Fruit fly (Drosophila melanogaster) whole organism, embryonic: Measurements from ENCODE around the gene Rab9Db.

Experiments used
- CG10431 ChIP-seq: fragments of 200-800 bp; sonication (Bioruptor generic); optimal IDR thresholded peaks from 3 replicates; lab custom pipeline; 2018; ENCODE audit warnings: missing biosample characterization, mild to moderate bottlenecking, missing genetic modification characterization
- CG12236 ChIP-seq: fragments of 200-800 bp; sonication (Bioruptor generic); optimal IDR thresholded peaks from 2 replicates; lab custom pipeline; 2016; ENCODE audit warnings: missing biosample characterization, missing genetic modification characterization
- CG15269 ChIP-seq: fragments of 200-800 bp; sonication (Bioruptor generic); optimal IDR thresholded peaks from 2 replicates; lab custom pipeline; 2018; ENCODE audit warnings: missing biosample characterization, mild to moderate bottlenecking, missing genetic modification characterization, moderate library complexity
- CG16779 ChIP-seq: fragments of 200-800 bp; sonication (Bioruptor generic); IDR thresholded peaks from 2 replicates; pipeline ENCODE4 v1.3.6; 2022; ENCODE audit warnings: missing biosample characterization, missing genetic modification characterization
- CG1792 ChIP-seq: fragments of 200-800 bp; sonication (Bioruptor generic); optimal IDR thresholded peaks from 2 replicates; lab custom pipeline; 2016; ENCODE audit warnings: missing biosample characterization, missing genetic modification characterization
- CG1832 ChIP-seq: fragments of 200-800 bp; sonication (Bioruptor generic); optimal IDR thresholded peaks from 2 replicates; lab custom pipeline; 2017; ENCODE audit warnings: missing biosample characterization, mild to moderate bottlenecking, missing genetic modification characterization, inconsistent platforms
- CG18599 ChIP-seq: fragments of 200-800 bp; sonication (Bioruptor generic); optimal IDR thresholded peaks from 3 replicates; lab custom pipeline; 2017; ENCODE audit warnings: missing biosample characterization, missing genetic modification characterization, mild to moderate bottlenecking, moderate library complexity, missing genetic modification reagents
- CG18764 ChIP-seq: fragments of 200-800 bp; sonication (Bioruptor generic); optimal IDR thresholded peaks from 3 replicates; lab custom pipeline; 2016; ENCODE audit warnings: missing biosample characterization, missing genetic modification characterization
- CG2116 ChIP-seq: fragments of 200-800 bp; sonication (Bioruptor generic); optimal IDR thresholded peaks from 3 replicates; lab custom pipeline; 2018; ENCODE audit warnings: missing biosample characterization, mild to moderate bottlenecking, missing genetic modification characterization
- CG2678 ChIP-seq: fragments of 200-800 bp; sonication (Bioruptor generic); optimal IDR thresholded peaks from 3 replicates; lab custom pipeline; 2019; ENCODE audit warnings: missing biosample characterization, mild to moderate bottlenecking, missing genetic modification characterization, moderate library complexity
- CG2712 ChIP-seq: fragments of 200-800 bp; optimal IDR thresholded peaks from 3 replicates; lab custom pipeline; 2019; ENCODE audit warnings: missing biosample characterization, mild to moderate bottlenecking, missing genetic modification characterization, moderate library complexity
- CG4820 ChIP-seq: fragments of 200-800 bp; sonication (Bioruptor generic); optimal IDR thresholded peaks from 3 replicates; lab custom pipeline; 2016; ENCODE audit warnings: missing biosample characterization, missing genetic modification characterization
- CG7963 ChIP-seq: fragments of 200-800 bp; sonication (Bioruptor generic); IDR thresholded peaks from 3 replicates; pipeline ENCODE4 v1.3.6; 2022; ENCODE audit warnings: missing biosample characterization, missing genetic modification characterization; ENCODE audit not compliant: partially characterized antibody
- CG8765 ChIP-seq: fragments of 200-800 bp; sonication (Bioruptor generic); IDR thresholded peaks from 2 replicates; pipeline ENCODE4 v1.3.6; 2022; ENCODE audit warnings: missing biosample characterization, missing genetic modification characterization
- CG8944 ChIP-seq: fragments of 200-800 bp; sonication (Bioruptor generic); optimal IDR thresholded peaks from 3 replicates; lab custom pipeline; 2016; ENCODE audit warnings: missing biosample characterization, missing genetic modification characterization
- CG9609 ChIP-seq: fragments of 200-800 bp; sonication (Bioruptor generic); optimal IDR thresholded peaks from 3 replicates; lab custom pipeline; 2016; ENCODE audit warnings: missing biosample characterization, missing genetic modification characterization
- Chrac-16 ChIP-seq: fragments of 200-800 bp; sonication (Bioruptor generic); optimal IDR thresholded peaks from 3 replicates; lab custom pipeline; 2016; ENCODE audit warnings: missing biosample characterization, missing genetic modification characterization
- D19A ChIP-seq: fragments of 200-800 bp; optimal IDR thresholded peaks from 3 replicates; lab custom pipeline; 2019; ENCODE audit warnings: missing biosample characterization, mild to moderate bottlenecking, missing genetic modification characterization, moderate library complexity
- HLHmδ ChIP-seq: fragments of 200-800 bp; sonication (Bioruptor generic); optimal IDR thresholded peaks from 2 replicates; lab custom pipeline; 2018; ENCODE audit warnings: missing biosample characterization, mild to moderate bottlenecking, missing genetic modification characterization, moderate library complexity
- HmgZ ChIP-seq: fragments of 200-800 bp; sonication (Bioruptor generic); optimal IDR thresholded peaks from 2 replicates; lab custom pipeline; 2018; ENCODE audit warnings: missing biosample characterization, mild to moderate bottlenecking, missing genetic modification characterization
- Kr ChIP-seq: fragments of 200-800 bp; sonication (Bioruptor generic); optimal IDR thresholded peaks from 2 replicates; lab custom pipeline; 2017; ENCODE audit warnings: missing biosample characterization, mild to moderate bottlenecking, missing genetic modification characterization
- Mad ChIP-seq: fragments of 200-800 bp; sonication (Bioruptor generic); optimal IDR thresholded peaks from 2 replicates; lab custom pipeline; 2016; ENCODE audit warnings: missing biosample characterization, missing genetic modification characterization
- Mrtf ChIP-seq: fragments of 200-800 bp; sonication (Bioruptor generic); IDR thresholded peaks from 3 replicates; pipeline ENCODE4 v1.3.6; 2022; ENCODE audit warnings: missing biosample characterization, missing genetic modification characterization
- NFAT ChIP-seq: fragments of 200-800 bp; sonication (Bioruptor generic); IDR thresholded peaks from 2 replicates; pipeline ENCODE4 v1.3.6; 2022; ENCODE audit warnings: missing biosample characterization, missing genetic modification characterization
- Nf-YA ChIP-seq: fragments of 200-800 bp; sonication (Bioruptor generic); IDR thresholded peaks from 2 replicates; pipeline ENCODE4 v1.3.6; 2022; ENCODE audit warnings: missing biosample characterization, missing genetic modification characterization
- Taf1 ChIP-seq: fragments of 200-800 bp; sonication (Bioruptor generic); IDR thresholded peaks from 2 replicates; pipeline ENCODE4 v1.3.6; 2022; ENCODE audit warnings: missing biosample characterization, missing genetic modification characterization
- Vsx1 ChIP-seq: fragments of 200-800 bp; sonication (Bioruptor generic); optimal IDR thresholded peaks from 2 replicates; lab custom pipeline; 2017; ENCODE audit warnings: missing biosample characterization, mild to moderate bottlenecking, missing genetic modification characterization, missing genetic modification reagents
- ara ChIP-seq: fragments of 200-800 bp; sonication (Bioruptor generic); IDR thresholded peaks from 2 replicates; pipeline ENCODE4 v1.3.6; 2022; ENCODE audit warnings: missing biosample characterization, missing genetic modification characterization
- ato ChIP-seq: fragments of 200-800 bp; sonication (Bioruptor generic); IDR thresholded peaks from 2 replicates; pipeline ENCODE4 v1.3.6; 2022; ENCODE audit warnings: missing biosample characterization, missing genetic modification characterization; ENCODE audit not compliant: partially characterized antibody
- cas ChIP-seq: fragments of 200-800 bp; sonication (Bioruptor generic); IDR thresholded peaks from 2 replicates; pipeline ENCODE4 v1.3.6; 2022; ENCODE audit warnings: missing biosample characterization, missing genetic modification characterization
- chinmo ChIP-seq: fragments of 200-800 bp; sonication (Bioruptor generic); IDR thresholded peaks from 4 replicates; pipeline ENCODE4 v1.3.6; 2022; ENCODE audit warnings: missing biosample characterization, missing genetic modification characterization; ENCODE audit not compliant: partially characterized antibody
- da ChIP-seq: fragments of 200-800 bp; sonication (Bioruptor generic); optimal IDR thresholded peaks from 2 replicates; lab custom pipeline; 2016; ENCODE audit warnings: missing biosample characterization, missing genetic modification characterization
- esg ChIP-seq: fragments of 200-800 bp; sonication (Bioruptor generic); conservative IDR thresholded peaks from 2 replicates; pipeline ENCODE4 v1.3.6; 2022; ENCODE audit warnings: missing biosample characterization, missing genetic modification characterization
- gcm ChIP-seq: fragments of 200-800 bp; sonication (Bioruptor generic); optimal IDR thresholded peaks from 2 replicates; lab custom pipeline; 2019; ENCODE audit warnings: missing biosample characterization, mild to moderate bottlenecking, missing genetic modification characterization, moderate library complexity
- luna ChIP-seq: fragments of 200-800 bp; sonication (Bioruptor generic); optimal IDR thresholded peaks from 2 replicates; lab custom pipeline; 2016; ENCODE audit warnings: missing biosample characterization, missing genetic modification characterization
- maf-S ChIP-seq: fragments of 200-800 bp; sonication (Bioruptor generic); optimal IDR thresholded peaks from 2 replicates; lab custom pipeline; 2016; ENCODE audit warnings: missing biosample characterization, missing genetic modification characterization
- nau ChIP-seq: fragments of 200-800 bp; sonication (Bioruptor generic); optimal IDR thresholded peaks from 3 replicates; lab custom pipeline; 2017; ENCODE audit warnings: missing biosample characterization, mild to moderate bottlenecking, missing genetic modification characterization, missing genetic modification reagents
- nerfin-1 ChIP-seq: fragments of 200-800 bp; sonication (Bioruptor generic); optimal IDR thresholded peaks from 3 replicates; lab custom pipeline; 2019; ENCODE audit warnings: missing biosample characterization, mild to moderate bottlenecking, missing genetic modification characterization, moderate library complexity
- pb ChIP-seq: fragments of 200-800 bp; sonication (Bioruptor generic); optimal IDR thresholded peaks from 3 replicates; lab custom pipeline; 2016; ENCODE audit warnings: missing biosample characterization, missing genetic modification characterization
- peb ChIP-seq: fragments of 200-800 bp; sonication (Bioruptor generic); IDR thresholded peaks from 2 replicates; pipeline ENCODE4 v1.3.6; 2022; ENCODE audit warnings: missing biosample characterization, missing genetic modification characterization
- pfk ChIP-seq: fragments of 200-800 bp; sonication (Bioruptor generic); optimal IDR thresholded peaks from 2 replicates; lab custom pipeline; 2018; ENCODE audit warnings: missing biosample characterization, mild to moderate bottlenecking, missing genetic modification characterization, moderate library complexity
- pho ChIP-seq: fragments of 200-800 bp; sonication (Bioruptor generic); optimal IDR thresholded peaks from 2 replicates; lab custom pipeline; 2016; ENCODE audit warnings: missing biosample characterization, missing genetic modification characterization
- pros ChIP-seq: fragments of 200-800 bp; sonication (Bioruptor generic); optimal IDR thresholded peaks from 3 replicates; lab custom pipeline; 2019; ENCODE audit warnings: missing biosample characterization, mild to moderate bottlenecking, missing genetic modification characterization, moderate library complexity
- repo ChIP-seq: fragments of 200-800 bp; sonication (Bioruptor generic); optimal IDR thresholded peaks from 2 replicates; lab custom pipeline; 2016; ENCODE audit warnings: missing biosample characterization, missing genetic modification characterization
- salm ChIP-seq: fragments of 200-800 bp; sonication (Bioruptor generic); optimal IDR thresholded peaks from 2 replicates; lab custom pipeline; 2018; ENCODE audit warnings: missing biosample characterization, mild to moderate bottlenecking, missing genetic modification characterization
- slbo ChIP-seq: fragments of 200-800 bp; sonication (Bioruptor generic); IDR thresholded peaks from 2 replicates; pipeline ENCODE4 v1.3.6; 2022; ENCODE audit warnings: missing biosample characterization, missing genetic modification characterization
- slou ChIP-seq: fragments of 200-800 bp; sonication (Bioruptor generic); optimal IDR thresholded peaks from 3 replicates; lab custom pipeline; 2016; ENCODE audit warnings: missing biosample characterization, missing genetic modification characterization
- ssp ChIP-seq: fragments of 200-800 bp; sonication (Bioruptor generic); IDR thresholded peaks from 2 replicates; pipeline ENCODE4 v1.3.6; 2022; ENCODE audit warnings: missing biosample characterization, missing genetic modification characterization
- zen2 ChIP-seq: fragments of 200-800 bp; sonication (Bioruptor generic); IDR thresholded peaks from 3 replicates; pipeline ENCODE4 v1.3.6; 2022; ENCODE audit warnings: missing biosample characterization, missing genetic modification characterization; ENCODE audit not compliant: partially characterized antibody
- zfh2 ChIP-seq: fragments of 200-800 bp; sonication (Bioruptor generic); optimal IDR thresholded peaks from 2 replicates; lab custom pipeline; 2016; ENCODE audit warnings: missing biosample characterization, missing genetic modification characterization

Rab9Db gene

DNA sequence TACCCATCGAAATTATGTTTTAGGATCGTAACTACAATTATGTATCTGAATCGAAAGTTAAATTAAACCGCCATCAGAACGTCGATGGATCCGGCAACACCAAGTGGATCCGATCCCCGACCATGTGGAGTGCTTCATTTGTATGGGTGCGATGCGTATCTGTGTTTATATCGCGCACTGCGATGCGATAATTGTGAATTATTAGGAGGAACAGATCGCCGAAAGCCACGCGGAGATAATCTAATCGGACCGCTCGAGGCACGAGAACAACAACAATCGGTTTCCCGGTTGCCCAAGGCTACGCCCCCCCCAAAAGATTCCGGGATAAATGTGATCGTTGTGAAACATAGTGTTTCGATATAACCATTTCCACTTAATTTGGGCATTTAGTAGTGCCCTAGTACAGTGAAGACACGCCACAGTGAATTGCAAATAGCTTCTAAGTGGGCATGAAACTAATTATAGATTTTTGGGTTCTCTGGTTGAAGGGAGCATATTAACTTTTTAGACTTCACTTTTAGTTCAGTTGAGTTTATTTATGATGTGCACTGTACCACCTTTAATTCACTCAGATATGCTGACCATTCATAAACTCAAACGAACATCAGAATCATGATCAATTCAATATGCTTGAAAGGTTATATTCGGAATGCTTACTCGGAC lies 22.6 kb downstream of the Rab9Db start (continued):
- TF ChIP-seq zfh2: peak; percentile 21
- TF ChIP-seq CG7963 (GFP tag; lab: Robert Waterston, UW): no peak
- 0 out of 2 replicates have a peak, but pooled peaks have one; percentile 23 for TF ChIP-seq Nf-YA (GFP tag; lab: Robert Waterston, UW)
- no peak for TF ChIP-seq Vsx1 (GFP tag; lab: Kevin White, UChicago)
- peak; percentile 70 for TF ChIP-seq NFAT (GFP tag; lab: Robert Waterston, UW)
- TF ChIP-seq Kr (GFP tag; lab: Kevin White, UChicago): no peak
- TF ChIP-seq ssp (GFP tag; lab: Robert Waterston, UW): peak; percentile 43; the same call in 1 of the 2 replicates
- TF ChIP-seq CG12236: no peak
- TF ChIP-seq pb: no peak
- TF ChIP-seq repo: no peak
- no peak for TF ChIP-seq luna (GFP tag; lab: Kevin White, UChicago)
- peak; percentile 41 for TF ChIP-seq CG4820
- no peak for TF ChIP-seq pros (GFP tag; lab: Kevin White, UChicago)
- TF ChIP-seq CG2678 (tag; lab: Kevin White, UChicago): peak; percentile 61
- TF ChIP-seq CG18599: peak; percentile 39
- no peak for TF ChIP-seq CG2116 (GFP tag; lab: Kevin White, UChicago)
- peak; percentile 27 for TF ChIP-seq Chrac-16 (GFP tag; lab: Kevin White, UChicago)
- no peak for TF ChIP-seq CG18764 (GFP tag; lab: Kevin White, UChicago)
- TF ChIP-seq nau: no peak
- 0 out of 4 replicates have a peak, but pooled peaks have one; percentile 13 for TF ChIP-seq chinmo (GFP tag; lab: Robert Waterston, UW)
- peak; percentile 29; the same call in 1 of the 2 replicates for TF ChIP-seq Taf1 (GFP tag; lab: Robert Waterston, UW)
- no peak; the same call in 1 of the 2 replicates for TF ChIP-seq CG16779 (GFP tag; lab: Robert Waterston, UW)
- TF ChIP-seq ara (GFP tag; lab: Robert Waterston, UW): peak; percentile 43; the same call in 1 of the 2 replicates
- TF ChIP-seq CG1792: no peak
- TF ChIP-seq da (GFP tag; lab: Kevin White, UChicago): no peak
- TF ChIP-seq pho (GFP tag; lab: Kevin White, UChicago): no peak
- TF ChIP-seq maf-S: peak; percentile 13
- peak; percentile 50 for TF ChIP-seq CG2712 (tag; lab: Kevin White, UChicago)
- TF ChIP-seq slou (GFP tag; lab: Kevin White, UChicago): no peak
- no peak for TF ChIP-seq salm (tag; lab: Kevin White, UChicago)
- no peak for TF ChIP-seq Mrtf (GFP tag; lab: Robert Waterston, UW)
- TF ChIP-seq esg (GFP tag; lab: Robert Waterston, UW): peak; percentile 61; the same call in 1 of the 2 replicates
- TF ChIP-seq CG8765 (GFP tag; lab: Robert Waterston, UW): no peak
- no peak for TF ChIP-seq HmgZ (tag; lab: Kevin White, UChicago)
- TF ChIP-seq pfk (GFP tag; lab: Kevin White, UChicago): no peak
- peak; percentile 17 for TF ChIP-seq D19A (tag; lab: Kevin White, UChicago)
- TF ChIP-seq zen2: no peak
- TF ChIP-seq CG1832: no peak
- peak; percentile 80 for TF ChIP-seq slbo (GFP tag; lab: Robert Waterston, UW)
- peak; percentile 59 for TF ChIP-seq CG15269
- no peak for TF ChIP-seq cas (GFP tag; lab: Robert Waterston, UW)
- no peak for TF ChIP-seq CG10431 (GFP tag; lab: Kevin White, UChicago)
- no peak for TF ChIP-seq ato (GFP tag; lab: Robert Waterston, UW)
- TF ChIP-seq nerfin-1 (tag; lab: Kevin White, UChicago): no peak
- TF ChIP-seq CG8944: peak; percentile 37
- no peak for TF ChIP-seq peb (GFP tag; lab: Robert Waterston, UW)
- no peak for TF ChIP-seq gcm
- peak; percentile 24 for TF ChIP-seq CG9609
- TF ChIP-seq Mad (GFP tag; lab: Kevin White, UChicago): no peak
- TF ChIP-seq HLHmδ: no peak
